Fruit fly (Drosophila melanogaster) whole organism, embryonic: ENCODE results near the gene Eig71Ek.

ENCODE experiments used
- ATbp ChIP-seq: fragments of 200-800 bp; sonication (Bioruptor generic); optimal IDR thresholded peaks from 2 replicates; lab custom pipeline; 2017; ENCODE audit warnings: missing biosample characterization, mild to moderate bottlenecking, missing genetic modification characterization, missing genetic modification reagents
- BEAF-32 ChIP-seq: fragments of 200-800 bp; sonication (Bioruptor generic); optimal IDR thresholded peaks from 3 replicates; lab custom pipeline; 2017; ENCODE audit warnings: missing biosample characterization, missing genetic modification characterization, mild to moderate bottlenecking, moderate library complexity, missing genetic modification reagents
- Blimp-1 ChIP-seq: fragments of 200-800 bp; sonication (Bioruptor generic); optimal IDR thresholded peaks from 3 replicates; lab custom pipeline; 2018; ENCODE audit warnings: missing biosample characterization, missing genetic modification characterization, mild to moderate bottlenecking, moderate library complexity, missing genetic modification reagents
- CG10267 ChIP-seq: fragments of 200-800 bp; sonication (Bioruptor generic); optimal IDR thresholded peaks from 2 replicates; lab custom pipeline; 2018; ENCODE audit warnings: missing biosample characterization, mild to moderate bottlenecking, missing genetic modification characterization, moderate library complexity
- CG12659 ChIP-seq: fragments of 200-800 bp; sonication (Bioruptor generic); optimal IDR thresholded peaks from 3 replicates; lab custom pipeline; 2017; ENCODE audit warnings: mild to moderate bottlenecking, missing biosample characterization, missing genetic modification reagents, missing genetic modification characterization
- CG13296 ChIP-seq: fragments of 200-800 bp; sonication (Bioruptor generic); optimal IDR thresholded peaks from 3 replicates; lab custom pipeline; 2018; ENCODE audit warnings: missing biosample characterization, mild to moderate bottlenecking, missing genetic modification characterization
- CG13775 ChIP-seq: fragments of 200-800 bp; sonication (Bioruptor generic); optimal IDR thresholded peaks from 3 replicates; lab custom pipeline; 2017; ENCODE audit warnings: missing biosample characterization, mild to moderate bottlenecking, missing genetic modification characterization
- CG17328 ChIP-seq: fragments of 200-800 bp; sonication (Bioruptor generic); IDR thresholded peaks from 2 replicates; pipeline ENCODE4 v1.3.6; 2022; ENCODE audit warnings: missing biosample characterization, missing genetic modification characterization
- CG33557 ChIP-seq: fragments of 200-800 bp; sonication (Bioruptor generic); optimal IDR thresholded peaks from 2 replicates; lab custom pipeline; 2019; ENCODE audit warnings: missing biosample characterization, mild to moderate bottlenecking, missing genetic modification characterization, moderate library complexity
- CG3838 ChIP-seq: fragments of 200-800 bp; sonication (Bioruptor generic); optimal IDR thresholded peaks from 3 replicates; lab custom pipeline; 2016; ENCODE audit warnings: missing biosample characterization, missing genetic modification characterization
- CG4730 ChIP-seq: fragments of 200-800 bp; sonication (Bioruptor generic); IDR thresholded peaks from 2 replicates; pipeline ENCODE4 v1.3.6; 2022; ENCODE audit warnings: missing biosample characterization, missing genetic modification characterization
- CG6654 ChIP-seq: fragments of 200-800 bp; sonication (Bioruptor generic); optimal IDR thresholded peaks from 2 replicates; lab custom pipeline; 2017; ENCODE audit warnings: missing biosample characterization, mild to moderate bottlenecking, missing genetic modification characterization
- CG6854 ChIP-seq: fragments of 200-800 bp; sonication (Bioruptor generic); optimal IDR thresholded peaks from 3 replicates; lab custom pipeline; 2017; ENCODE audit warnings: missing biosample characterization, mild to moderate bottlenecking, missing genetic modification characterization
- CG7745 ChIP-seq: fragments of 200-800 bp; sonication (Bioruptor generic); optimal IDR thresholded peaks from 2 replicates; lab custom pipeline; 2018; ENCODE audit warnings: missing biosample characterization, mild to moderate bottlenecking, missing genetic modification characterization, moderate library complexity
- CG8478 ChIP-seq: fragments of >200 bp; optimal IDR thresholded peaks from 2 replicates; lab custom pipeline; 2018
- CG8765 ChIP-seq: fragments of 200-800 bp; sonication (Bioruptor generic); IDR thresholded peaks from 2 replicates; pipeline ENCODE4 v1.3.6; 2022; ENCODE audit warnings: missing biosample characterization, missing genetic modification characterization
- CG9797 ChIP-seq: fragments of 200-800 bp; sonication (Bioruptor generic); optimal IDR thresholded peaks from 3 replicates; lab custom pipeline; 2018; ENCODE audit warnings: missing biosample characterization, mild to moderate bottlenecking, missing genetic modification characterization
- Chrac-16 ChIP-seq: fragments of 200-800 bp; sonication (Bioruptor generic); optimal IDR thresholded peaks from 3 replicates; lab custom pipeline; 2016; ENCODE audit warnings: missing biosample characterization, missing genetic modification characterization
- D19A ChIP-seq: fragments of 200-800 bp; optimal IDR thresholded peaks from 3 replicates; lab custom pipeline; 2019; ENCODE audit warnings: missing biosample characterization, mild to moderate bottlenecking, missing genetic modification characterization, moderate library complexity
- Dip3 ChIP-seq: fragments of 200-800 bp; sonication (Bioruptor generic); optimal IDR thresholded peaks from 3 replicates; lab custom pipeline; 2016; ENCODE audit warnings: missing biosample characterization, missing genetic modification characterization
- Dll ChIP-seq: fragments of 200-800 bp; sonication (Bioruptor generic); IDR thresholded peaks from 4 replicates; pipeline ENCODE4 v1.3.6; 2022; ENCODE audit warnings: missing biosample characterization, missing genetic modification characterization; ENCODE audit not compliant: partially characterized antibody
- ERR ChIP-seq: fragments of 200-800 bp; sonication (Bioruptor generic); optimal IDR thresholded peaks from 2 replicates; lab custom pipeline; 2016; ENCODE audit warnings: missing biosample characterization, missing genetic modification characterization
- Ets65A ChIP-seq: fragments of 200-800 bp; sonication (Bioruptor generic); peaks from one replicate; lab custom pipeline; 2016; ENCODE audit warnings: missing biosample characterization, missing genetic modification characterization
- HLHmδ ChIP-seq: fragments of 200-800 bp; sonication (Bioruptor generic); optimal IDR thresholded peaks from 2 replicates; lab custom pipeline; 2018; ENCODE audit warnings: missing biosample characterization, mild to moderate bottlenecking, missing genetic modification characterization, moderate library complexity
- Hsf ChIP-seq: fragments of 200-800 bp; sonication (Bioruptor generic); optimal IDR thresholded peaks from 3 replicates; lab custom pipeline; 2016; ENCODE audit warnings: missing biosample characterization, missing genetic modification characterization
- Mrtf ChIP-seq: fragments of 200-800 bp; sonication (Bioruptor generic); IDR thresholded peaks from 3 replicates; pipeline ENCODE4 v1.3.6; 2022; ENCODE audit warnings: missing biosample characterization, missing genetic modification characterization
- Poxn ChIP-seq: fragments of 200-800 bp; sonication (Bioruptor generic); IDR thresholded peaks from 2 replicates; pipeline ENCODE4 v1.3.6; 2022; ENCODE audit warnings: missing biosample characterization, missing genetic modification characterization
- Sox100B ChIP-seq: fragments of 200-800 bp; sonication (Bioruptor generic); optimal IDR thresholded peaks from 3 replicates; lab custom pipeline; 2018; ENCODE audit warnings: missing biosample characterization, mild to moderate bottlenecking, missing genetic modification characterization
- Xrp1 ChIP-seq: fragments of 200-800 bp; sonication (Bioruptor generic); IDR thresholded peaks from 2 replicates; pipeline ENCODE4 v1.3.6; 2022; ENCODE audit warnings: missing biosample characterization, missing genetic modification characterization
- YL-1 ChIP-seq: fragments of 200-800 bp; sonication (Bioruptor generic); optimal IDR thresholded peaks from 3 replicates; lab custom pipeline; 2017; ENCODE audit warnings: missing biosample characterization, mild to moderate bottlenecking, missing genetic modification characterization
- ase ChIP-seq: fragments of 200-800 bp; sonication (Bioruptor generic); IDR thresholded peaks from 3 replicates; pipeline ENCODE4 v1.3.6; 2022; ENCODE audit warnings: missing biosample characterization, missing genetic modification characterization
- br ChIP-seq: fragments of >200 bp; optimal IDR thresholded peaks from 2 replicates; lab custom pipeline; 2017
- ci ChIP-seq: fragments of 200-800 bp; sonication (Bioruptor generic); IDR thresholded peaks from 3 replicates; pipeline ENCODE4 v1.3.6; 2022; ENCODE audit warnings: missing biosample characterization, missing genetic modification characterization
- danr ChIP-seq: fragments of 200-800 bp; sonication (Bioruptor generic); IDR thresholded peaks from 2 replicates; pipeline ENCODE4 v1.3.6; 2022; ENCODE audit warnings: missing biosample characterization, missing genetic modification characterization
- dimm ChIP-seq: fragments of 200-800 bp; sonication (Bioruptor generic); IDR thresholded peaks from 2 replicates; pipeline ENCODE4 v1.3.6; 2022; ENCODE audit warnings: missing biosample characterization, missing genetic modification characterization
- eyg ChIP-seq: fragments of 200-800 bp; sonication (Bioruptor generic); optimal IDR thresholded peaks from 3 replicates; lab custom pipeline; 2016; ENCODE audit warnings: missing biosample characterization, missing genetic modification characterization
- fd64A ChIP-seq: fragments of 200-800 bp; sonication (Bioruptor generic); optimal IDR thresholded peaks from 3 replicates; lab custom pipeline; 2018; ENCODE audit warnings: missing biosample characterization, mild to moderate bottlenecking, missing genetic modification characterization
- jigr1 ChIP-seq: fragments of 200-800 bp; sonication (Bioruptor generic); IDR thresholded peaks from 3 replicates; pipeline ENCODE4 v1.3.6; 2022; ENCODE audit warnings: missing biosample characterization, missing genetic modification characterization
- lab ChIP-seq: fragments of 200-800 bp; sonication (Bioruptor generic); optimal IDR thresholded peaks from 3 replicates; lab custom pipeline; 2017; ENCODE audit warnings: missing biosample characterization, missing genetic modification characterization, mild to moderate bottlenecking, moderate library complexity, missing genetic modification reagents
- luna ChIP-seq: fragments of 200-800 bp; sonication (Bioruptor generic); optimal IDR thresholded peaks from 2 replicates; lab custom pipeline; 2016; ENCODE audit warnings: missing biosample characterization, missing genetic modification characterization
- mirr ChIP-seq: fragments of 200-800 bp; sonication (Bioruptor generic); optimal IDR thresholded peaks from 3 replicates; lab custom pipeline; 2018; ENCODE audit warnings: missing biosample characterization, mild to moderate bottlenecking, missing genetic modification characterization
- nmo ChIP-seq: fragments of 200-800 bp; sonication (Bioruptor generic); optimal IDR thresholded peaks from 2 replicates; lab custom pipeline; 2018; ENCODE audit warnings: missing biosample characterization, mild to moderate bottlenecking, missing genetic modification characterization, moderate library complexity
- pnt ChIP-seq: fragments of 200-800 bp; sonication (Bioruptor generic); optimal IDR thresholded peaks from 3 replicates; lab custom pipeline; 2016; ENCODE audit warnings: missing biosample characterization, missing genetic modification characterization
- salm ChIP-seq: fragments of 200-800 bp; sonication (Bioruptor generic); optimal IDR thresholded peaks from 2 replicates; lab custom pipeline; 2018; ENCODE audit warnings: missing biosample characterization, mild to moderate bottlenecking, missing genetic modification characterization
- scrt ChIP-seq: fragments of 200-800 bp; sonication (Bioruptor generic); optimal IDR thresholded peaks from 2 replicates; lab custom pipeline; 2018; ENCODE audit warnings: missing biosample characterization, mild to moderate bottlenecking, missing genetic modification characterization, moderate library complexity
- seq ChIP-seq: fragments of 200-800 bp; sonication (Bioruptor generic); IDR thresholded peaks from 2 replicates; pipeline ENCODE4 v1.3.6; 2022; ENCODE audit warnings: missing biosample characterization, missing genetic modification characterization
- shn ChIP-seq: fragments of 200-800 bp; sonication (Bioruptor generic); optimal IDR thresholded peaks from 3 replicates; lab custom pipeline; 2016; ENCODE audit warnings: missing biosample characterization, missing genetic modification characterization
- sqz ChIP-seq: fragments of 200-800 bp; sonication (Bioruptor generic); optimal IDR thresholded peaks from 3 replicates; lab custom pipeline; 2018; ENCODE audit warnings: missing biosample characterization, mild to moderate bottlenecking, missing genetic modification characterization
- twi ChIP-seq: fragments of 200-800 bp; optimal IDR thresholded peaks from 2 replicates; lab custom pipeline; 2019; ENCODE audit warnings: missing biosample characterization, mild to moderate bottlenecking, missing genetic modification characterization, moderate library complexity
- vnd ChIP-seq: fragments of 200-800 bp; sonication (Bioruptor generic); IDR thresholded peaks from 3 replicates; pipeline ENCODE4 v1.3.6; 2022; ENCODE audit warnings: missing biosample characterization, missing genetic modification characterization; ENCODE audit not compliant: partially characterized antibody
- zen2 ChIP-seq: fragments of 200-800 bp; sonication (Bioruptor generic); IDR thresholded peaks from 3 replicates; pipeline ENCODE4 v1.3.6; 2022; ENCODE audit warnings: missing biosample characterization, missing genetic modification characterization; ENCODE audit not compliant: partially characterized antibody

Eig71Ek gene

DNA sequence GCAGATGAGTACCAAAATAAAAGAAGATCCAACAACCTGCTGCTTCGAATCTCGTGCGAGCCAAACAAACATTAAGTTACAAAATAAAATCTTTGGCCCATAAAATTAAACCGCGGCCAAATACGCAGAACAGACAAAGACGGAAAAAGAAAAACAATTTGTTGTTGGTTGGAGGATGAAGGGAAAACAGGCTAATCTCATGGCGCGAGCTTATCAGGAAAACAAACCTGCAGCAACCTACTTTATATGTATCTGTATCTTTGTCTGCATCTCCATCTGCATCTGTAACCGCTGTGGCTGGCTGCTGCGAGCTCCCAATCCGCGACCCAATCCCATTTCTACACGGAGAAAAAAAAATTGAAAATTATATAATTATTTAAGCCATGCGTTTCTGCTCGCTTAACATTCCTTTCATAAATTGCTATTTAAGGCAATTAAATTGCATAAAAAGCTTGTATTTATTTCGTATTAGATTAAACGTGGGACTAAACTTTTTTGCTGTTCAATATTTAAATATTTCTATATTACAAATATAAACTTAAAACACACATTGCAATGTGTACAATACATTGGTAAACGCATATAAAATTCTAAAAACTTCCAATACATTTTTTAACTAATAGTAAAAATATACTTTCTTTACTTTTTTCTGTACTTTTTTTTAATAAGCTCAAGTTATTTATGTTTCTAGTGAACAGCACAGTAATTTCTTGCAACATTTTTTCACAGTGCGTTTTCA, 31.9 kb downstream of the Eig71Ek start (continued):
- no peak for TF ChIP-seq CG4730 (GFP tag; lab: Robert Waterston, UW)
- peak; percentile 8 for TF ChIP-seq CG12659 (GFP tag; lab: Kevin White, UChicago)
- TF ChIP-seq ATbp, result no peak
- TF ChIP-seq CG7745 (tag; lab: Kevin White, UChicago), result no peak
- TF ChIP-seq CG6854 (GFP tag; lab: Kevin White, UChicago), result no peak
- TF ChIP-seq ERR (GFP tag; lab: Kevin White, UChicago), result no peak
- TF ChIP-seq Dll (GFP tag; lab: Robert Waterston, UW), result no peak
- no peak for TF ChIP-seq CG8765 (GFP tag; lab: Robert Waterston, UW)
- TF ChIP-seq luna, result no peak
- no peak for TF ChIP-seq ci (GFP tag; lab: Robert Waterston, UW)
- no peak for TF ChIP-seq jigr1
- TF ChIP-seq eyg (GFP tag; lab: Kevin White, UChicago), result no peak
- TF ChIP-seq CG9797, result no peak
- TF ChIP-seq lab (GFP tag; lab: Kevin White, UChicago), result no peak
- TF ChIP-seq BEAF-32 (GFP tag; lab: Kevin White, UChicago), result no peak
- peak; percentile 77 for TF ChIP-seq nmo (GFP tag; lab: Kevin White, UChicago)
- TF ChIP-seq ase, result no peak
- TF ChIP-seq mirr (GFP tag; lab: Kevin White, UChicago), result no peak
- TF ChIP-seq Xrp1 (GFP tag; lab: Robert Waterston, UW), result no peak
- no peak for TF ChIP-seq CG6654
- no peak for TF ChIP-seq seq
- peak; percentile 23 for TF ChIP-seq Chrac-16 (GFP tag; lab: Kevin White, UChicago)
- no peak for TF ChIP-seq fd64A (GFP tag; lab: Kevin White, UChicago)
- no peak for TF ChIP-seq dimm (GFP tag; lab: Robert Waterston, UW)
- TF ChIP-seq vnd (GFP tag; lab: Robert Waterston, UW), result no peak
- TF ChIP-seq pnt (GFP tag; lab: Kevin White, UChicago), result no peak
- peak; percentile 53 for TF ChIP-seq CG33557 (GFP tag; lab: Kevin White, UChicago)
- TF ChIP-seq Ets65A (GFP tag; lab: Kevin White, UChicago), result no peak
- TF ChIP-seq YL-1 (GFP tag; lab: Kevin White, UChicago), result no peak
- no peak for TF ChIP-seq br (lab: Kevin White, UChicago)
- TF ChIP-seq Mrtf (GFP tag; lab: Robert Waterston, UW), result no peak
- TF ChIP-seq Blimp-1 (GFP tag; lab: Kevin White, UChicago), result peak; percentile 36
- TF ChIP-seq twi (tag; lab: Kevin White, UChicago), result no peak
- TF ChIP-seq scrt (GFP tag; lab: Kevin White, UChicago), result no peak
- TF ChIP-seq CG17328 (GFP tag; lab: Robert Waterston, UW), result 0 out of 2 replicates have a peak, but pooled peaks have one; percentile 12
- TF ChIP-seq Dip3 (GFP tag; lab: Kevin White, UChicago), result no peak
- no peak for TF ChIP-seq Poxn (GFP tag; lab: Robert Waterston, UW)
- TF ChIP-seq zen2 (GFP tag; lab: Robert Waterston, UW), result no peak
- no peak for TF ChIP-seq CG3838 (GFP tag; lab: Kevin White, UChicago)
- no peak for TF ChIP-seq HLHmδ (GFP tag; lab: Kevin White, UChicago)
- TF ChIP-seq danr (GFP tag; lab: Robert Waterston, UW), result no peak
- no peak for TF ChIP-seq salm (tag; lab: Kevin White, UChicago)
- peak; percentile 47 for TF ChIP-seq D19A (tag; lab: Kevin White, UChicago)
- peak; percentile 34 for TF ChIP-seq CG13775
- TF ChIP-seq CG10267 (tag; lab: Kevin White, UChicago), result peak; percentile 55
- no peak for TF ChIP-seq CG13296 (GFP tag; lab: Kevin White, UChicago)
- TF ChIP-seq sqz, result no peak
- no peak for TF ChIP-seq CG8478 (lab: Kevin White, UChicago)
- TF ChIP-seq Hsf (GFP tag; lab: Kevin White, UChicago), result no peak
- peak; percentile 77 for TF ChIP-seq Sox100B (GFP tag; lab: Kevin White, UChicago)
- TF ChIP-seq shn (GFP tag; lab: Kevin White, UChicago), result no peak
